Fruit fly (Drosophila melanogaster): Measurements from ENCODE around the gene dnd.

Gene dnd

dm6 chr3R:21911516-21911915, 24.4 kb upstream of the dnd start, which contains the start of gene Qsox3:
TSS of gene Qsox3 (plus strand) at chr3R:21911816.
- TF ChIP-seq pdm3 (GFP tag; optimal IDR thresholded peaks at IDR 0.05) (no peak), CG8632 (GFP tag; optimal IDR thresholded peaks at IDR 0.05) (no peak), CG11762 (GFP tag; optimal IDR thresholded peaks at IDR 0.05; ENCODE audit: insufficient read depth) (no peak), cyc (GFP tag; optimal IDR thresholded peaks at IDR 0.05) (no peak), Sox14 (GFP tag; optimal IDR thresholded peaks at IDR 0.05) (no peak), Gug (GFP tag; IDR thresholded peaks at IDR 0.05) (no peak), CG8319 (GFP tag; optimal IDR thresholded peaks at IDR 0.05) (no peak), fkh (GFP tag; optimal IDR thresholded peaks at IDR 0.05) (no peak), Hr4 (GFP tag; optimal IDR thresholded peaks at IDR 0.05) (no peak), CG11902 (GFP tag; optimal IDR thresholded peaks at IDR 0.05) (no peak), Hr38 (GFP tag; optimal IDR thresholded peaks at IDR 0.05) (no peak), CG8119 (GFP tag; IDR thresholded peaks at IDR 0.05) (no peak)

dm6 chr3R:21906867-21907266, 19.7 kb upstream of the dnd start:
- peak; percentile 33 for TF ChIP-seq Eip78C (GFP tag)
- peak; percentile 10 for TF ChIP-seq achi (GFP tag; optimal IDR thresholded peaks at IDR 0.05)
- no peak for TF ChIP-seq Eip93F (GFP tag; optimal IDR thresholded peaks at IDR 0.05)
- peak; percentile 46; the same call in 2 of the 3 replicates for TF ChIP-seq CG8119 (GFP tag; IDR thresholded peaks at IDR 0.05)
- TF ChIP-seq CG32006 (GFP tag; optimal IDR thresholded peaks at IDR 0.05) = peak; percentile 52
- TF ChIP-seq salr (GFP tag; optimal IDR thresholded peaks at IDR 0.05) = peak in 1 of 2 experiments; percentile 23
- no peak for TF ChIP-seq CG31627 (GFP tag; optimal IDR thresholded peaks at IDR 0.05)
- peak; percentile 6 for TF ChIP-seq CG10631 (GFP tag; optimal IDR thresholded peaks at IDR 0.05)

dm6 chr3R:21905615-21906014, 18.5 kb upstream of the dnd start:
- peak; percentile 58 for TF ChIP-seq CG31627 (GFP tag; optimal IDR thresholded peaks at IDR 0.05)
- TF ChIP-seq Hr38 (GFP tag; optimal IDR thresholded peaks at IDR 0.05) = no peak
- peak; percentile 43 for TF ChIP-seq Hr39 (GFP tag; optimal IDR thresholded peaks at IDR 0.05)
- peak; percentile 92 for TF ChIP-seq CG15336 (GFP tag; IDR thresholded peaks at IDR 0.05)
- peak; percentile 44 for TF ChIP-seq CG11902 (GFP tag; optimal IDR thresholded peaks at IDR 0.05)
- peak; percentile 83 for TF ChIP-seq fd59A (GFP tag; optimal IDR thresholded peaks at IDR 0.05)
- peak; percentile 79 for TF ChIP-seq esn (GFP tag; optimal IDR thresholded peaks at IDR 0.05)
- TF ChIP-seq CG9139 (GFP tag; optimal IDR thresholded peaks at IDR 0.05) = peak; percentile 81
- TF ChIP-seq CG1621 (tag; optimal IDR thresholded peaks at IDR 0.05) = peak; percentile 79
- TF ChIP-seq net (GFP tag; optimal IDR thresholded peaks at IDR 0.05) = peak; percentile 79
- peak; percentile 89 for TF ChIP-seq spab (GFP tag; optimal IDR thresholded peaks at IDR 0.05)
- TF ChIP-seq Sox102F (GFP tag; optimal IDR thresholded peaks at IDR 0.05) = peak; percentile 72
- TF ChIP-seq dsx (GFP tag; optimal IDR thresholded peaks at IDR 0.05; ENCODE audit: poor library complexity, severe bottlenecking) = peak; percentile 88
- TF ChIP-seq salr (GFP tag; optimal IDR thresholded peaks at IDR 0.05) = peak; percentile 69 to 91
- TF ChIP-seq CG10669 (GFP tag; optimal IDR thresholded peaks at IDR 0.05) = peak; percentile 82
- TF ChIP-seq Hr4 (GFP tag; optimal IDR thresholded peaks at IDR 0.05) = peak; percentile 90
- peak; percentile 84 for TF ChIP-seq CG6808 (GFP tag; optimal IDR thresholded peaks at IDR 0.05)
- peak; percentile 78 for TF ChIP-seq Met (GFP tag; optimal IDR thresholded peaks at IDR 0.05)
- peak; percentile 90 for TF ChIP-seq eg (GFP tag; IDR thresholded peaks at IDR 0.05)
- TF ChIP-seq CG10631 (GFP tag; optimal IDR thresholded peaks at IDR 0.05) = peak; percentile 90
- TF ChIP-seq CG8632 (GFP tag; optimal IDR thresholded peaks at IDR 0.05) = peak; percentile 72
- TF ChIP-seq Lpt (GFP tag; optimal IDR thresholded peaks at IDR 0.05) = peak; percentile 89
- TF ChIP-seq CG16779 (tag; optimal IDR thresholded peaks at IDR 0.05) = peak; percentile 69
- peak; percentile 95 for TF ChIP-seq CG32006 (GFP tag; optimal IDR thresholded peaks at IDR 0.05)
- peak; percentile 85 for TF ChIP-seq acj6 (GFP tag; optimal IDR thresholded peaks at IDR 0.05)
- peak; percentile 76 for TF ChIP-seq dac (GFP tag; optimal IDR thresholded peaks at IDR 0.05)
- TF ChIP-seq vri (GFP tag; optimal IDR thresholded peaks at IDR 0.05) = peak; percentile 46
- TF ChIP-seq Eip78C (GFP tag) = peak; percentile 96
- peak; percentile 73 for TF ChIP-seq topi (GFP tag; optimal IDR thresholded peaks at IDR 0.05)
- TF ChIP-seq CG3032 (tag; optimal IDR thresholded peaks at IDR 0.05) = peak; percentile 89
- peak; percentile 65 for TF ChIP-seq Smox (GFP tag; optimal IDR thresholded peaks at IDR 0.05)
- TF ChIP-seq fd85E (GFP tag; optimal IDR thresholded peaks at IDR 0.05) = no peak
- peak; percentile 88 for TF ChIP-seq OdsH (GFP tag; optimal IDR thresholded peaks at IDR 0.05)
- peak; percentile 64 for TF ChIP-seq lz (GFP tag; optimal IDR thresholded peaks at IDR 0.05)
- TF ChIP-seq CG6276 (GFP tag; optimal IDR thresholded peaks at IDR 0.05) = peak; percentile 82
- TF ChIP-seq fkh (GFP tag; optimal IDR thresholded peaks at IDR 0.05) = no peak
- TF ChIP-seq Eip93F (GFP tag; optimal IDR thresholded peaks at IDR 0.05) = no peak
- peak; percentile 93 for TF ChIP-seq CG8119 (GFP tag; IDR thresholded peaks at IDR 0.05)
- TF ChIP-seq Sox15 (GFP tag; optimal IDR thresholded peaks at IDR 0.05) = peak; percentile 43
